Fruit fly (Drosophila melanogaster) whole organism, embryonic: ENCODE measurements around the gene CG16978.

ENCODE experiments used
- CG1024 ChIP-seq: fragments of 200-800 bp; sonication (Bioruptor generic); IDR thresholded peaks from 2 replicates; pipeline ENCODE4 v1.3.6; 2022; ENCODE audit warnings: missing biosample characterization, missing genetic modification characterization
- CG10366 ChIP-seq: fragments of 200-800 bp; sonication (Bioruptor generic); IDR thresholded peaks from 2 replicates; pipeline ENCODE4 v1.3.6; 2022; ENCODE audit warnings: missing biosample characterization, missing genetic modification characterization
- CG10959 ChIP-seq: fragments of 200-800 bp; sonication (Bioruptor generic); IDR thresholded peaks from 2 replicates; pipeline ENCODE4 v1.3.6; 2022; ENCODE audit warnings: missing biosample characterization, missing genetic modification characterization
- CG11456 ChIP-seq: fragments of 200-800 bp; sonication (Bioruptor generic); IDR thresholded peaks from 3 replicates; pipeline ENCODE4 v1.3.6; 2022; ENCODE audit warnings: missing biosample characterization, missing genetic modification characterization
- CG11695 ChIP-seq: fragments of 200-800 bp; sonication (Bioruptor generic); IDR thresholded peaks from 3 replicates; pipeline ENCODE4 v1.3.6; 2022; ENCODE audit warnings: missing biosample characterization, missing genetic modification characterization
- CG12104 ChIP-seq: fragments of 200-800 bp; sonication (Bioruptor generic); optimal IDR thresholded peaks from 3 replicates; lab custom pipeline; 2016; ENCODE audit warnings: missing biosample characterization, missing genetic modification characterization
- CG16779 ChIP-seq: fragments of 200-800 bp; sonication (Bioruptor generic); IDR thresholded peaks from 2 replicates; pipeline ENCODE4 v1.3.6; 2022; ENCODE audit warnings: missing biosample characterization, missing genetic modification characterization
- CG17829 ChIP-seq: fragments of 200-800 bp; optimal IDR thresholded peaks from 2 replicates; lab custom pipeline; 2019; ENCODE audit warnings: missing biosample characterization, mild to moderate bottlenecking, missing genetic modification characterization, moderate library complexity
- CG1792 ChIP-seq: fragments of 200-800 bp; sonication (Bioruptor generic); optimal IDR thresholded peaks from 2 replicates; lab custom pipeline; 2016; ENCODE audit warnings: missing biosample characterization, missing genetic modification characterization
- CG31365 ChIP-seq: fragments of 200-800 bp; sonication (Bioruptor generic); optimal IDR thresholded peaks from 2 replicates; lab custom pipeline; 2018; ENCODE audit warnings: missing biosample characterization, mild to moderate bottlenecking, missing genetic modification characterization
- CG34376 ChIP-seq: fragments of 200-800 bp; sonication (Bioruptor generic); optimal IDR thresholded peaks from 2 replicates; lab custom pipeline; 2018; ENCODE audit warnings: missing biosample characterization, mild to moderate bottlenecking, missing genetic modification characterization
- CG3995 ChIP-seq: fragments of 200-800 bp; sonication (Bioruptor generic); optimal IDR thresholded peaks from 3 replicates; lab custom pipeline; 2016; ENCODE audit warnings: missing biosample characterization, missing genetic modification characterization
- CG6175 ChIP-seq: fragments of 200-800 bp; sonication (Bioruptor generic); IDR thresholded peaks from 3 replicates; pipeline ENCODE4 v1.3.6; 2022; ENCODE audit warnings: missing biosample characterization, missing genetic modification characterization
- CG6765 ChIP-seq: fragments of 200-800 bp; sonication (Bioruptor generic); optimal IDR thresholded peaks from 3 replicates; lab custom pipeline; 2017; ENCODE audit warnings: missing biosample characterization, mild to moderate bottlenecking, missing genetic modification characterization
- CG8478 ChIP-seq: fragments of >200 bp; optimal IDR thresholded peaks from 2 replicates; lab custom pipeline; 2018
- CG9817 ChIP-seq: fragments of 200-800 bp; sonication (Bioruptor generic); optimal IDR thresholded peaks from 2 replicates; lab custom pipeline; 2018; ENCODE audit warnings: missing biosample characterization, mild to moderate bottlenecking, missing genetic modification characterization, moderate library complexity
- CTCF ChIP-seq: fragments of 200-800 bp; sonication (Bioruptor generic); optimal IDR thresholded peaks from 2 replicates; lab custom pipeline; 2017; ENCODE audit warnings: missing biosample characterization, mild to moderate bottlenecking, missing genetic modification characterization, moderate library complexity
- Camta ChIP-seq: fragments of 200-800 bp; sonication (Bioruptor generic); optimal IDR thresholded peaks from 2 replicates; lab custom pipeline; 2016; ENCODE audit warnings: missing biosample characterization, missing genetic modification characterization
- CrebB ChIP-seq: fragments of 200-800 bp; sonication (Bioruptor generic); optimal IDR thresholded peaks from 3 replicates; lab custom pipeline; 2018; ENCODE audit warnings: missing biosample characterization, mild to moderate bottlenecking, missing genetic modification characterization
- Dad ChIP-seq: fragments of 200-800 bp; sonication (Bioruptor generic); optimal IDR thresholded peaks from 3 replicates; lab custom pipeline; 2016; ENCODE audit warnings: missing biosample characterization, missing genetic modification characterization
- Dek ChIP-seq: fragments of 200-800 bp; sonication (Bioruptor generic); optimal IDR thresholded peaks from 3 replicates; lab custom pipeline; 2019; ENCODE audit warnings: missing biosample characterization, mild to moderate bottlenecking, missing genetic modification characterization, moderate library complexity
- Dip3 ChIP-seq: fragments of 200-800 bp; sonication (Bioruptor generic); optimal IDR thresholded peaks from 3 replicates; lab custom pipeline; 2016; ENCODE audit warnings: missing biosample characterization, missing genetic modification characterization
- Dll ChIP-seq: fragments of 200-800 bp; sonication (Bioruptor generic); IDR thresholded peaks from 4 replicates; pipeline ENCODE4 v1.3.6; 2022; ENCODE audit warnings: missing biosample characterization, missing genetic modification characterization; ENCODE audit not compliant: partially characterized antibody
- Doc2 ChIP-seq: fragments of 200-800 bp; sonication (Bioruptor generic); IDR thresholded peaks from 2 replicates; pipeline ENCODE4 v1.3.6; 2022; ENCODE audit warnings: missing biosample characterization, missing genetic modification characterization
- E2f1 ChIP-seq: fragments of 200-800 bp; sonication (Bioruptor generic); IDR thresholded peaks from 2 replicates; pipeline ENCODE4 v1.3.6; 2022; ENCODE audit warnings: missing biosample characterization, missing genetic modification characterization
- ERR ChIP-seq: fragments of 200-800 bp; sonication (Bioruptor generic); optimal IDR thresholded peaks from 2 replicates; lab custom pipeline; 2016; ENCODE audit warnings: missing biosample characterization, missing genetic modification characterization
- Ets65A ChIP-seq: fragments of 200-800 bp; sonication (Bioruptor generic); peaks from one replicate; lab custom pipeline; 2016; ENCODE audit warnings: missing biosample characterization, missing genetic modification characterization
- HHEX ChIP-seq: fragments of 200-800 bp; sonication (Bioruptor generic); optimal IDR thresholded peaks from 3 replicates; lab custom pipeline; 2017; ENCODE audit warnings: missing biosample characterization, mild to moderate bottlenecking, missing genetic modification characterization, missing genetic modification reagents
- MTF-1 ChIP-seq: fragments of 200-800 bp; sonication (Bioruptor generic); optimal IDR thresholded peaks from 2 replicates; lab custom pipeline; 2018; ENCODE audit warnings: missing biosample characterization, mild to moderate bottlenecking, missing genetic modification characterization, borderline replicate concordance
- Med ChIP-seq: fragments of 200-800 bp; sonication (Bioruptor generic); peaks from one replicate; lab custom pipeline; 2016; ENCODE audit warnings: missing biosample characterization, missing genetic modification characterization, mild to moderate bottlenecking, inconsistent platforms, moderate library complexity
- Meics ChIP-seq: fragments of 200-800 bp; sonication (Bioruptor generic); optimal IDR thresholded peaks from 2 replicates; lab custom pipeline; 2017; ENCODE audit warnings: missing biosample characterization, mild to moderate bottlenecking, missing genetic modification characterization
- Pdp1 ChIP-seq, 2 experiments: fragments of 200-800 bp; sonication (Bioruptor generic); optimal IDR thresholded peaks; 3 replicates each; lab custom pipeline; 2016; ENCODE audit warnings: missing biosample characterization in 2 of 2, missing genetic modification characterization in 2 of 2, mild to moderate bottlenecking in 1 of 2, moderate library complexity in 1 of 2
- abd-A ChIP-seq: fragments of 200-800 bp; sonication (Bioruptor generic); optimal IDR thresholded peaks from 3 replicates; lab custom pipeline; 2019; ENCODE audit warnings: missing biosample characterization, mild to moderate bottlenecking, missing genetic modification characterization, moderate library complexity
- amos ChIP-seq: fragments of 200-800 bp; sonication (Bioruptor generic); IDR thresholded peaks from 2 replicates; pipeline ENCODE4 v1.3.6; 2022; ENCODE audit warnings: missing biosample characterization, missing genetic modification characterization; ENCODE audit not compliant: partially characterized antibody
- crc ChIP-seq: fragments of 200-800 bp; sonication (Bioruptor generic); optimal IDR thresholded peaks from 2 replicates; lab custom pipeline; 2016; ENCODE audit warnings: missing biosample characterization, missing genetic modification characterization
- dimm ChIP-seq: fragments of 200-800 bp; sonication (Bioruptor generic); IDR thresholded peaks from 2 replicates; pipeline ENCODE4 v1.3.6; 2022; ENCODE audit warnings: missing biosample characterization, missing genetic modification characterization
- dysf ChIP-seq: fragments of 200-800 bp; sonication (Bioruptor generic); IDR thresholded peaks from 3 replicates; pipeline ENCODE4 v1.3.6; 2022; ENCODE audit warnings: missing biosample characterization, missing genetic modification characterization
- gcm ChIP-seq: fragments of 200-800 bp; sonication (Bioruptor generic); optimal IDR thresholded peaks from 2 replicates; lab custom pipeline; 2019; ENCODE audit warnings: missing biosample characterization, mild to moderate bottlenecking, missing genetic modification characterization, moderate library complexity
- gsb ChIP-seq: fragments of 200-800 bp; sonication (Bioruptor generic); IDR thresholded peaks from 2 replicates; pipeline ENCODE4 v1.3.6; 2022; ENCODE audit warnings: missing biosample characterization, missing genetic modification characterization
- her ChIP-seq: fragments of 200-800 bp; sonication (Bioruptor generic); optimal IDR thresholded peaks from 2 replicates; lab custom pipeline; 2016; ENCODE audit warnings: missing biosample characterization, missing genetic modification characterization
- hkb ChIP-seq, 2 experiments: fragments of 200-800 bp in 1 of 2; fragments of >200 bp in 1 of 2; sonication (Bioruptor generic) in 1 of 2; IDR thresholded peaks in 1 of 2; optimal IDR thresholded peaks in 1 of 2; 2 replicates each; pipeline versions ENCODE4 v1.3.6 to Lab custom; 2017 to 2022; ENCODE audit warnings: missing biosample characterization in 1 of 2, missing genetic modification characterization in 1 of 2
- jumu ChIP-seq: fragments of 200-800 bp; sonication (Bioruptor generic); optimal IDR thresholded peaks from 3 replicates; lab custom pipeline; 2016; ENCODE audit warnings: missing biosample characterization, missing genetic modification characterization
- klu ChIP-seq: fragments of 200-800 bp; sonication (Bioruptor generic); IDR thresholded peaks from 2 replicates; pipeline ENCODE4 v1.3.6; 2022; ENCODE audit warnings: missing biosample characterization, missing genetic modification characterization
- knrl ChIP-seq: fragments of 200-800 bp; sonication (Bioruptor generic); IDR thresholded peaks from 3 replicates; pipeline ENCODE4 v1.3.6; 2022; ENCODE audit warnings: missing biosample characterization, missing genetic modification characterization; ENCODE audit not compliant: partially characterized antibody
- lab ChIP-seq: fragments of 200-800 bp; sonication (Bioruptor generic); optimal IDR thresholded peaks from 3 replicates; lab custom pipeline; 2017; ENCODE audit warnings: missing biosample characterization, missing genetic modification characterization, mild to moderate bottlenecking, moderate library complexity, missing genetic modification reagents
- slou ChIP-seq: fragments of 200-800 bp; sonication (Bioruptor generic); optimal IDR thresholded peaks from 3 replicates; lab custom pipeline; 2016; ENCODE audit warnings: missing biosample characterization, missing genetic modification characterization
- sug ChIP-seq: fragments of 200-800 bp; optimal IDR thresholded peaks from 2 replicates; lab custom pipeline; 2019; ENCODE audit warnings: missing biosample characterization, mild to moderate bottlenecking, missing genetic modification characterization, moderate library complexity
- tio ChIP-seq: fragments of 200-800 bp; sonication (Bioruptor generic); optimal IDR thresholded peaks from 2 replicates; lab custom pipeline; 2017; ENCODE audit warnings: missing biosample characterization, missing genetic modification characterization, inconsistent platforms
- wdn ChIP-seq: fragments of 200-800 bp; sonication (Bioruptor generic); IDR thresholded peaks from 2 replicates; pipeline ENCODE4 v1.3.6; 2022; ENCODE audit warnings: missing biosample characterization, missing genetic modification characterization

Gene CG16978

DNA sequence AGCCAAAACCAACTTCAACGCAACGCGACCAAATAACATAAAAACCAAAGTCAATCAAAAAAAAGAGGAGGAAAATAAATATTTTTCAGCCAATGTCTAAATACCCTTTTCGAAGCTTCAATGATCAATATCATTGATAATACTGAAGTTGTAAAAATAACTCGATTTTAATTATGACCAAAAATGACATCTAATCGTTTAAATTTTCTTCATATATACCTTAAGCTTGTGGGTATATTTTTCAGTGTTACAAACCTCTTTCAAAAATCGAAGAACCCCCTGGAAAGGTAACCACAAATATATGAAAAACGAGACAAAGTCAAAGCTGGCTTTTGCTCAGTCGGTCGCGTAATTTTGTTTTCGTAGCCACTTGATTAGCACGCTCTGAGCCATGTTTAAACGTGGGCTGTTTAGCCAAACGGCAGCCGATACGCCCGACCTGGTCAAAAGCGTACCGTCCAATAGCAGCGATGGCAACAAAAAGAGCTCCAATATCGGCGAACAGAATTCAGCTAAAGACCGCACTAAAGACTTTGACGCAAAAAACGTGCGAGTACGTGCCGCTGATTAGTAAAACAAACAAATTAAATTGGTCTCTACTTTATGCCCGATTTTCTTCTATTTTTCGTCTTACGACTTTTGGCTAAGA, 1.7 kb upstream of the CG16978 start (continued):
- no peak for TF ChIP-seq dimm (GFP tag; lab: Robert Waterston, UW)
- peak; percentile 69 for TF ChIP-seq CG10366
- TF ChIP-seq MTF-1 (GFP tag; lab: Kevin White, UChicago) = no peak
- TF ChIP-seq her (GFP tag; lab: Kevin White, UChicago) = peak; percentile 84
- no peak for TF ChIP-seq CG31365
- TF ChIP-seq crc = peak; percentile 47
- peak; percentile 76; the same call in 1 of the 2 replicates for TF ChIP-seq gsb
- peak; percentile 60 for TF ChIP-seq Camta
- peak; percentile 47; the same call in 1 of the 2 replicates for TF ChIP-seq Doc2 (GFP tag; lab: Robert Waterston, UW)
- no peak for TF ChIP-seq Dll (GFP tag; lab: Robert Waterston, UW)
- peak; percentile 45 for TF ChIP-seq tio
- no peak for TF ChIP-seq CG10959 (GFP tag; lab: Robert Waterston, UW)
- TF ChIP-seq CG16779 (GFP tag; lab: Robert Waterston, UW) = peak; percentile 73
- peak; percentile 70 for TF ChIP-seq wdn (GFP tag; lab: Robert Waterston, UW)
- no peak for TF ChIP-seq gcm
- TF ChIP-seq CG12104 (GFP tag; lab: Kevin White, UChicago) = peak; percentile 59
- peak; percentile 26 for TF ChIP-seq CrebB (tag; lab: Kevin White, UChicago)
- peak; percentile 63 for TF ChIP-seq klu (GFP tag; lab: Robert Waterston, UW)
- no peak for TF ChIP-seq amos
- no peak for TF ChIP-seq knrl (GFP tag; lab: Robert Waterston, UW)
- peak; percentile 74 for TF ChIP-seq CG6765 (GFP tag; lab: Kevin White, UChicago)
- TF ChIP-seq CG11456 (GFP tag; lab: Robert Waterston, UW) = peak; percentile 81
- TF ChIP-seq Dad (GFP tag; lab: Kevin White, UChicago) = peak; percentile 59
- peak; percentile 64 for TF ChIP-seq CG17829

DNA sequence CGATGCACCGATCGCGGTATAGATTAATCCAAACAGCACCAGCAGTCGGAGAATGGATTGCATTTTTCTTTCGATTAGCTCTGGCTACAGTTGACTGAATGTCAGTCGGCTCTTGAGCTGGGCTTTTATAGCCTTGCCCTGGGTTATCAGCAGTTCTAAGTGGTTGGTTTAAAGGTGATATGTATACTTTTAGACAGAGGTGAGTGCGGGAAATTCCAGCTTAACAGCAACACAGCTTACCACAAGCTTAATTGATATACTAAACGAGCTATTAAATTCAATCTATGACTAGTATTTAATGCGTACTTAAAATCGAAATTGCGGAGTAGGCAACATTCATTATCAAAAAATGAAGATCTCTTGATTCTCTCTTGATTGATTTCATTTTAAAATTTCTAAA, 619 bp downstream of the CG16978 start, which contains the start of gene CG9928:
Gene CG9928, minus strand, starts transcription at position 101 of the 400 bp plus-strand sequence.
- TF ChIP-seq Ets65A (GFP tag; lab: Kevin White, UChicago) (peak; percentile 16), CG1024 (GFP tag; lab: Robert Waterston, UW) (no peak)

DNA sequence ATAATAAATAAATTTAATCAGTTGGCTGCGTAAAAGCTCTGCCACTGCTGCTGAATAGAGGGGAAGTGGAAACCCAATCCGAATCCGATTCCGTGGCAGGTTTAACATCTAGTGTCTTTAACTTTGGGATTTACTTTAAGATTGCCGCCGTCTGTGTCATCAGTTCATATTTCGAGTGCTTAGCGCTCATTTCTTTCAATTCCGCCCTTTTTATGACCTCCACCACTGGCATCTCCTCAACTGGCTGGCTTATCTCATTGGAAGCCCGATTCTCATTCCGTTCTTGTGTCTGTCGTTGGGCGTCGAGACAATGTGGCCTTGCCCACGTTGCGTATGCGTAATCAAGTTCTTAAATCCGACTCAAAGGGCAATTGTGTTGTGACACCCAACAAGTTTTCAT, 2.5 kb downstream of the CG16978 start:
- TF ChIP-seq Meics (no peak), dysf (GFP tag; lab: Robert Waterston, UW) (0 out of 3 replicates have a peak, but pooled peaks have one; percentile 13), lab (GFP tag; lab: Kevin White, UChicago) (peak; percentile 22), Dek (tag; lab: Kevin White, UChicago) (no peak), CG3995 (GFP tag; lab: Kevin White, UChicago) (no peak), CG8478 (lab: Kevin White, UChicago) (no peak), CG6175 (GFP tag; lab: Robert Waterston, UW) (0 out of 3 replicates have a peak, but pooled peaks have one; percentile 22), hkb (optimal IDR thresholded peaks at IDR 0.05; lab: Kevin White, UChicago) (no peak), hkb (GFP tag; IDR thresholded peaks at IDR 0.05; lab: Robert Waterston, UW) (no peak), E2f1 (GFP tag; lab: Robert Waterston, UW) (no peak), abd-A (no peak), CG9817 (tag; lab: Kevin White, UChicago) (no peak), Dip3 (GFP tag; lab: Kevin White, UChicago) (no peak), CTCF (GFP tag; lab: Kevin White, UChicago) (no peak), HHEX (GFP tag; lab: Kevin White, UChicago) (no peak), slou (GFP tag; lab: Kevin White, UChicago) (no peak), Med (GFP tag; lab: Kevin White, UChicago) (peak; percentile 61), CG34376 (GFP tag; lab: Kevin White, UChicago) (peak; percentile 67), CG11695 (GFP tag; lab: Robert Waterston, UW) (no peak), jumu (GFP tag; lab: Kevin White, UChicago) (no peak), Pdp1 (GFP tag; optimal IDR thresholded peaks at IDR 0.05; lab: Kevin White, UChicago) (peak in 1 of 2 experiments; percentile 69), amos (no peak), ERR (peak; percentile 7), CG1792 (no peak), sug (peak; percentile 36), CG6765 (GFP tag; lab: Kevin White, UChicago) (no peak)
